Worm (Caenorhabditis elegans) whole organism, L2 larva: ENCODE data around the gene Y19D2B.1.

Experiments
- C34F6.9 ChIP-seq: fragments of 150-350 bp; optimal IDR thresholded peaks from 2 replicates; lab custom pipeline; 2014; ENCODE audit warnings: missing biosample characterization, missing genetic modification characterization
- dmd-4 ChIP-seq: sonication (generic microtip); optimal IDR thresholded peaks from 2 replicates; lab custom pipeline; 2017; ENCODE audit warnings: missing biosample characterization, missing genetic modification characterization
- gmeb-1 ChIP-seq: fragments of 150-350 bp; optimal IDR thresholded peaks from 2 replicates; lab custom pipeline; 2014; ENCODE audit warnings: missing biosample characterization, missing genetic modification characterization
- lin-39 ChIP-seq: fragments of 150-350 bp; optimal IDR thresholded peaks from 2 replicates; lab custom pipeline; 2014; ENCODE audit warnings: missing biosample characterization, missing genetic modification reagents, missing genetic modification characterization
- mab-5 ChIP-seq: fragments of 150-350 bp; optimal IDR thresholded peaks from 2 replicates; lab custom pipeline; 2014; ENCODE audit warnings: missing biosample characterization, missing genetic modification characterization
- mbf-1 ChIP-seq: sonication (generic microtip); optimal IDR thresholded peaks from 2 replicates; lab custom pipeline; 2017; ENCODE audit warnings: missing biosample characterization, missing genetic modification characterization
- nhr-10 ChIP-seq: sonication (generic microtip); optimal IDR thresholded peaks from 2 replicates; lab custom pipeline; 2017; ENCODE audit warnings: missing biosample characterization, missing genetic modification characterization
- nhr-21 ChIP-seq: fragments of 150-350 bp; optimal IDR thresholded peaks from 2 replicates; lab custom pipeline; 2014; ENCODE audit warnings: missing biosample characterization, missing genetic modification characterization
- nhr-237 ChIP-seq: fragments of 150-350 bp; optimal IDR thresholded peaks from 2 replicates; lab custom pipeline; 2014; ENCODE audit warnings: missing biosample characterization, missing genetic modification characterization
- nhr-77 ChIP-seq: fragments of 150-350 bp; optimal IDR thresholded peaks from 2 replicates; lab custom pipeline; 2014; ENCODE audit warnings: missing biosample characterization, missing genetic modification characterization
- peb-1 ChIP-seq: fragments of 150-350 bp; optimal IDR thresholded peaks from 2 replicates; lab custom pipeline; 2014; ENCODE audit warnings: missing biosample characterization, missing genetic modification characterization
- sma-9 ChIP-seq, 2 experiments: fragments of 150-350 bp in 1 of 2; sonication (generic microtip) in 1 of 2; optimal IDR thresholded peaks; 2 replicates each; lab custom pipeline; 2014 to 2016; ENCODE audit warnings: missing genetic modification characterization in 2 of 2, mild to moderate bottlenecking in 1 of 2, missing biosample characterization in 1 of 2, missing compliant biosample characterization in 1 of 2, missing genetic modification reagents in 1 of 2, moderate library complexity in 1 of 2
- unc-62 ChIP-seq: fragments of 150-350 bp; optimal IDR thresholded peaks from 2 replicates; lab custom pipeline; 2014; ENCODE audit warnings: missing biosample characterization, missing genetic modification reagents, missing genetic modification characterization

Y19D2B.1 gene

DNA sequence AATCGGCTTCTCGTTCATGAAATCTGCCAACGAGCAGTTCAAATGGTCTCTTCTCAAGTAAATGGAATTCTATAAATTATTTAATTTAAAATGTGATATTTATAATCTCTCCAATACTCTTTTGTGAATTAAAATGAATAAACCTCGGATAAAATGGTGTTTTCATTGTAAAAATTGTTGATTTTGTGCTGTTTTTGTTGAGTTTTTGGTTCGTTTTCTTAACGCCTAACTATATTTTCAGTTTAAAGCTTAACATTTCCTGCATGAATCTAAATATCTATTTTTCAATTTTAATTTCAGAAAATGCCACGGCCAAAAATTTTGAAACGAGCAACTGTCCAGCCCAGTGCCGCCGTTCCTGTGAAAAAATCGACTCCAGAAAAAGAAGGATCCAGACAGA, 49.1 kb downstream of the Y19D2B.1 start, which contains the start of gene orc-2:
TSS of gene orc-2 (plus strand) at position 301 of the 400 bp plus-strand sequence.
- TF ChIP-seq C34F6.9 (tag; lab: Kevin White, UChicago) (no peak), sma-9 (GFP tag; optimal IDR thresholded peaks at IDR 0.05; lab: Kevin White, UChicago) (no peak), sma-9 (tag; optimal IDR thresholded peaks at IDR 0.05; lab: Kevin White, UChicago) (no peak), nhr-21 (tag; lab: Kevin White, UChicago) (no peak), nhr-10 (tag; lab: Kevin White, UChicago) (no peak), gmeb-1 (tag; lab: Kevin White, UChicago) (no peak), nhr-237 (no peak), mbf-1 (tag; lab: Kevin White, UChicago) (no peak), dmd-4 (tag; lab: Kevin White, UChicago) (no peak), nhr-77 (tag; lab: Kevin White, UChicago) (no peak), lin-39 (tag; lab: Kevin White, UChicago) (no peak), mab-5 (no peak), unc-62 (GFP tag; lab: Kevin White, UChicago) (no peak), peb-1 (tag; lab: Kevin White, UChicago) (no peak)
- TF ChIP-seq, all 48 proteins: peak for 0
